Fruit fly (Drosophila melanogaster): Measurements from ENCODE around the gene Uros1.

Gene Uros1

dm6 chrX:8896845-8897775, 3.0 kb downstream of the Uros1 start (continued):
- TF ChIP-seq CG1529 (GFP tag; optimal IDR thresholded peaks at IDR 0.05) (peak; percentile 0), CG9932 (GFP tag; IDR thresholded peaks at IDR 0.05) (peak; percentile 60), dmrt11E (tag; optimal IDR thresholded peaks at IDR 0.05) (peak; percentile 4), grau (tag; optimal IDR thresholded peaks at IDR 0.05) (peak; percentile 41), crol (GFP tag; IDR thresholded peaks at IDR 0.05) (peak; percentile 31), ftz-f1 (GFP tag; optimal IDR thresholded peaks at IDR 0.05) (no peak), sens (GFP tag) (peak; percentile 62), pzg (GFP tag; optimal IDR thresholded peaks at IDR 0.05) (no peak), cwo (GFP tag; optimal IDR thresholded peaks at IDR 0.05) (peak; percentile 51), CG12391 (tag; optimal IDR thresholded peaks at IDR 0.05) (peak; percentile 44), CG34422 (GFP tag; IDR thresholded peaks at IDR 0.05) (0 out of 3 replicates have a peak, but pooled peaks have one; percentile 15), CG3726 (GFP tag; IDR thresholded peaks at IDR 0.05) (no peak), tin (GFP tag; optimal IDR thresholded peaks at IDR 0.05) (no peak), CoRest (tag; optimal IDR thresholded peaks at IDR 0.05) (peak; percentile 7), Lpt (GFP tag; optimal IDR thresholded peaks at IDR 0.05) (no peak), oc (tag; optimal IDR thresholded peaks at IDR 0.05) (peak; percentile 37), CG17829 (tag; optimal IDR thresholded peaks at IDR 0.05) (peak; percentile 15), az2 (GFP tag; optimal IDR thresholded peaks at IDR 0.05) (peak; percentile 3), al (GFP tag; IDR thresholded peaks at IDR 0.05) (0 out of 2 replicates have a peak, but pooled peaks have one; percentile 21), H15 (GFP tag; IDR thresholded peaks at IDR 0.05) (no peak), usp (GFP tag; optimal IDR thresholded peaks at IDR 0.05) (no peak), sim (GFP tag; IDR thresholded peaks at IDR 0.05) (no peak), CG15269 (tag; optimal IDR thresholded peaks at IDR 0.05) (no peak)

dm6 chrX:8896080-8896479, 4.0 kb downstream of the Uros1 start:
- TF ChIP-seq CG12942 (GFP tag; optimal IDR thresholded peaks at IDR 0.05) = peak; percentile 91
- TF ChIP-seq CG10267 (tag; optimal IDR thresholded peaks at IDR 0.05) = peak; percentile 85
- TF ChIP-seq CG14667 (GFP tag; IDR thresholded peaks at IDR 0.05) = peak; percentile 96
- TF ChIP-seq CG8944 (GFP tag; optimal IDR thresholded peaks at IDR 0.05) = peak; percentile 43
- TF ChIP-seq ssp (GFP tag; IDR thresholded peaks at IDR 0.05) = peak; percentile 87
- TF ChIP-seq unpg (GFP tag; optimal IDR thresholded peaks at IDR 0.05) = peak; percentile 95
- TF ChIP-seq kay (GFP tag; optimal IDR thresholded peaks at IDR 0.05) = peak; percentile 78
- TF ChIP-seq dysf (GFP tag; IDR thresholded peaks at IDR 0.05) = peak; percentile 97
- TF ChIP-seq eve (GFP tag; optimal IDR thresholded peaks at IDR 0.05) = peak in 1 of 2 experiments; percentile 93
- peak; percentile 91 for TF ChIP-seq oc (tag; optimal IDR thresholded peaks at IDR 0.05)
- TF ChIP-seq sisA (GFP tag; IDR thresholded peaks at IDR 0.05) = peak; percentile 97
- peak; percentile 86 for TF ChIP-seq CG7556 (GFP tag; optimal IDR thresholded peaks at IDR 0.05)
- TF ChIP-seq PHDP (tag; optimal IDR thresholded peaks at IDR 0.05) = peak; percentile 94
- no peak for TF ChIP-seq Scr (GFP tag; IDR thresholded peaks at IDR 0.05; ENCODE audit: partially characterized antibody)
- TF ChIP-seq D (optimal IDR thresholded peaks at IDR 0.05) = no peak
- TF ChIP-seq D (GFP tag; optimal IDR thresholded peaks at IDR 0.05) = peak; percentile 91
- TF ChIP-seq Poxn (GFP tag; IDR thresholded peaks at IDR 0.05) = peak; percentile 78
- peak; percentile 92 for TF ChIP-seq CG17361 (GFP tag; IDR thresholded peaks at IDR 0.05)
- TF ChIP-seq CG1024 (GFP tag; IDR thresholded peaks at IDR 0.05) = peak; percentile 93
- TF ChIP-seq Lhr (GFP tag; optimal IDR thresholded peaks at IDR 0.05) = peak; percentile 80
- TF ChIP-seq phol (tag; optimal IDR thresholded peaks at IDR 0.05) = peak; percentile 93
- peak; percentile 92 for TF ChIP-seq CG17829 (tag; optimal IDR thresholded peaks at IDR 0.05)
- peak; percentile 95 for TF ChIP-seq CG13424 (tag; optimal IDR thresholded peaks at IDR 0.05)
- peak; percentile 92 for TF ChIP-seq CG9727 (GFP tag; optimal IDR thresholded peaks at IDR 0.05)
- peak; percentile 88 for TF ChIP-seq scrt (GFP tag; optimal IDR thresholded peaks at IDR 0.05)
- TF ChIP-seq Dad (GFP tag; optimal IDR thresholded peaks at IDR 0.05) = peak; percentile 70
- peak; percentile 89 for TF ChIP-seq CG4707 (GFP tag; optimal IDR thresholded peaks at IDR 0.05)
- TF ChIP-seq MESR4 (GFP tag; optimal IDR thresholded peaks at IDR 0.05) = peak; percentile 40
- peak; percentile 97 for TF ChIP-seq Xrp1 (GFP tag; IDR thresholded peaks at IDR 0.05)

Data from whole organism, embryonic.